Worm (Caenorhabditis elegans) whole organism, L2 larva: ENCODE measurements around the gene ZK105.6.

ENCODE experiments used
- C34F6.9 ChIP-seq: fragments of 150-350 bp; optimal IDR thresholded peaks from 2 replicates; lab custom pipeline; 2014; ENCODE audit warnings: missing biosample characterization, missing genetic modification characterization
- F13H6.1 ChIP-seq: sonication (generic microtip); optimal IDR thresholded peaks from 2 replicates; lab custom pipeline; 2016; ENCODE audit warnings: missing genetic modification characterization, missing compliant biosample characterization
- R02D3.7 ChIP-seq: fragments of 150-350 bp; optimal IDR thresholded peaks from 2 replicates; lab custom pipeline; 2014; ENCODE audit warnings: missing biosample characterization, missing genetic modification characterization
- Y55F3AM.14 ChIP-seq: fragments of 200-800 bp; sonication (Bioruptor generic); optimal IDR thresholded peaks from 2 replicates; lab custom pipeline; 2018; ENCODE audit warnings: mild to moderate bottlenecking, missing genetic modification characterization, missing compliant biosample characterization
- ama-1 ChIP-seq: fragments of 150-350 bp; optimal IDR thresholded peaks from 2 replicates; lab custom pipeline; 2018; ENCODE audit warnings: inconsistent platforms
- blmp-1 ChIP-seq: sonication (generic microtip); optimal IDR thresholded peaks from 2 replicates; lab custom pipeline; 2017; ENCODE audit warnings: missing genetic modification characterization, mild to moderate bottlenecking, missing compliant biosample characterization, antibody characterized with exemption, moderate library complexity; ENCODE audit not compliant: insufficient read depth
- ceh-82 ChIP-seq: fragments of 150-350 bp; optimal IDR thresholded peaks from 2 replicates; lab custom pipeline; 2014; ENCODE audit warnings: missing biosample characterization, missing genetic modification characterization
- crh-2 ChIP-seq: sonication (generic microtip); optimal IDR thresholded peaks from 2 replicates; lab custom pipeline; 2017; ENCODE audit warnings: missing biosample characterization, missing genetic modification characterization
- elt-1 ChIP-seq: fragments of 150-350 bp; optimal IDR thresholded peaks from 2 replicates; lab custom pipeline; 2014; ENCODE audit warnings: missing biosample characterization, missing genetic modification characterization
- elt-3 ChIP-seq: sonication (generic microtip); optimal IDR thresholded peaks from 2 replicates; lab custom pipeline; 2017; ENCODE audit warnings: missing biosample characterization, missing genetic modification characterization
- fos-1 ChIP-seq: fragments of 150-350 bp; optimal IDR thresholded peaks from 2 replicates; lab custom pipeline; 2014; ENCODE audit warnings: missing biosample characterization, missing genetic modification characterization
- lin-39 ChIP-seq: fragments of 150-350 bp; optimal IDR thresholded peaks from 2 replicates; lab custom pipeline; 2014; ENCODE audit warnings: missing biosample characterization, missing genetic modification reagents, missing genetic modification characterization
- lsy-2 ChIP-seq, 2 experiments: fragments of 150-350 bp in 1 of 2; sonication (generic microtip) in 1 of 2; optimal IDR thresholded peaks; 2 replicates each; lab custom pipeline; 2014 to 2017; ENCODE audit warnings: missing biosample characterization in 2 of 2, missing genetic modification characterization in 2 of 2
- mab-5 ChIP-seq: fragments of 150-350 bp; optimal IDR thresholded peaks from 2 replicates; lab custom pipeline; 2014; ENCODE audit warnings: missing biosample characterization, missing genetic modification characterization
- mbf-1 ChIP-seq: sonication (generic microtip); optimal IDR thresholded peaks from 2 replicates; lab custom pipeline; 2017; ENCODE audit warnings: missing biosample characterization, missing genetic modification characterization
- nhr-10 ChIP-seq: sonication (generic microtip); optimal IDR thresholded peaks from 2 replicates; lab custom pipeline; 2017; ENCODE audit warnings: missing biosample characterization, missing genetic modification characterization
- nhr-11 ChIP-seq: fragments of 150-350 bp; optimal IDR thresholded peaks from 2 replicates; lab custom pipeline; 2014; ENCODE audit warnings: missing biosample characterization, missing genetic modification characterization
- nhr-12 ChIP-seq: fragments of 150-350 bp; optimal IDR thresholded peaks from 2 replicates; lab custom pipeline; 2014; ENCODE audit warnings: missing biosample characterization, missing genetic modification characterization
- nhr-129 ChIP-seq: fragments of 150-350 bp; optimal IDR thresholded peaks from 2 replicates; lab custom pipeline; 2014; ENCODE audit warnings: missing biosample characterization, missing genetic modification characterization
- nhr-21 ChIP-seq: fragments of 150-350 bp; optimal IDR thresholded peaks from 2 replicates; lab custom pipeline; 2014; ENCODE audit warnings: missing biosample characterization, missing genetic modification characterization
- nhr-237 ChIP-seq: fragments of 150-350 bp; optimal IDR thresholded peaks from 2 replicates; lab custom pipeline; 2014; ENCODE audit warnings: missing biosample characterization, missing genetic modification characterization
- nhr-25 ChIP-seq: fragments of 150-350 bp; sonication (generic microtip); optimal IDR thresholded peaks from 3 replicates; lab custom pipeline; 2014; ENCODE audit warnings: missing biosample characterization, missing genetic modification characterization
- nhr-6 ChIP-seq: fragments of 150-350 bp; optimal IDR thresholded peaks from 2 replicates; lab custom pipeline; 2014; ENCODE audit warnings: missing biosample characterization, missing genetic modification characterization
- nhr-77 ChIP-seq: fragments of 150-350 bp; optimal IDR thresholded peaks from 2 replicates; lab custom pipeline; 2014; ENCODE audit warnings: missing biosample characterization, missing genetic modification characterization
- peb-1 ChIP-seq: fragments of 150-350 bp; optimal IDR thresholded peaks from 2 replicates; lab custom pipeline; 2014; ENCODE audit warnings: missing biosample characterization, missing genetic modification characterization
- sem-4 ChIP-seq: fragments of 150-350 bp; optimal IDR thresholded peaks from 2 replicates; lab custom pipeline; 2014; ENCODE audit warnings: missing biosample characterization, missing genetic modification reagents, missing genetic modification characterization
- skn-1 ChIP-seq: sonication (generic microtip); optimal IDR thresholded peaks from 2 replicates; lab custom pipeline; 2017; ENCODE audit warnings: missing biosample characterization, missing genetic modification characterization
- sma-3 ChIP-seq: sonication (generic microtip); optimal IDR thresholded peaks from 2 replicates; lab custom pipeline; 2016; ENCODE audit warnings: missing genetic modification reagents, missing genetic modification characterization, missing compliant biosample characterization
- sma-9 ChIP-seq, 2 experiments: fragments of 150-350 bp in 1 of 2; sonication (generic microtip) in 1 of 2; optimal IDR thresholded peaks; 2 replicates each; lab custom pipeline; 2014 to 2016; ENCODE audit warnings: missing genetic modification characterization in 2 of 2, mild to moderate bottlenecking in 1 of 2, missing biosample characterization in 1 of 2, missing compliant biosample characterization in 1 of 2, missing genetic modification reagents in 1 of 2, moderate library complexity in 1 of 2
- snpc-4 ChIP-seq: fragments of 150-350 bp; optimal IDR thresholded peaks from 2 replicates; lab custom pipeline; 2014; ENCODE audit warnings: missing biosample characterization, missing genetic modification characterization
- unc-39 ChIP-seq: fragments of 150-350 bp; optimal IDR thresholded peaks from 2 replicates; lab custom pipeline; 2014; ENCODE audit warnings: missing biosample characterization, missing genetic modification characterization
- ztf-1 ChIP-seq: fragments of 200-800 bp; sonication (Bioruptor generic); conservative IDR thresholded peaks from 2 replicates; pipeline ENCODE4 v1.3.6; 2022; ENCODE audit warnings: missing genetic modification characterization, missing compliant biosample characterization
- ztf-11 ChIP-seq: sonication (generic microtip); optimal IDR thresholded peaks from 2 replicates; lab custom pipeline; 2017; ENCODE audit warnings: missing biosample characterization, missing genetic modification characterization
- ztf-4 ChIP-seq: fragments of 150-350 bp; optimal IDR thresholded peaks from 2 replicates; lab custom pipeline; 2014; ENCODE audit warnings: missing biosample characterization, missing genetic modification characterization

Gene ZK105.6

ce11 chrV:7690637-7691036 is 33.2 kb downstream of the ZK105.6 start:
- TF ChIP-seq sem-4 (tag; lab: Kevin White, UChicago) (no peak), snpc-4 (tag; lab: Kevin White, UChicago) (no peak), lsy-2 (tag; optimal IDR thresholded peaks at IDR 0.05; lab: Kevin White, UChicago) (no peak), elt-3 (no peak), mab-5 (no peak)

DNA sequence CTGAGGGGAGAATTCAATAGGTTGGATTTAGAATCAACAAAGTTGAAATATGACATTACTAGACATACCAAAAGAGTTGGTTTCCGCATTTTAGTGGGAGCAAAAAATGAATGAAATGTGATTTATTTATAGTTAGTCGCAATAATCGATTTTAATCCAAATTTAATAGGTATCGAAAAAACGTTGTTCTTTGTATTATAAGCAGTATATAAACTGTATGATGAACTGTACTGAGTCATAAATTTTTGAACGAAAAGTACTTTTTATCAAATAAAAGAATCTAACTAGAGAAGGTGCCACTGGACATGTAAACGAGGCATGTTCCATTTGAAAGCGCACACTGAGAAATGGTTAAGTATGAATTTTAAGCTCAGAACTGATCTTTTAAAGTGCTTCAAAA is 34.0 kb downstream of the ZK105.6 start, which contains the start of gene C12D5.9:
C12D5.9 (minus strand) TSS at position 101 of the 400 bp plus-strand sequence.
- no peak for TF ChIP-seq nhr-11
- TF ChIP-seq nhr-25: no peak
- TF ChIP-seq ztf-1 (GFP tag; lab: Robert Waterston, UW): no peak
- TF ChIP-seq lin-39 (tag; lab: Kevin White, UChicago): no peak
- TF ChIP-seq mbf-1 (tag; lab: Kevin White, UChicago): no peak
- no peak for TF ChIP-seq ztf-4
- TF ChIP-seq crh-2: no peak
- no peak for TF ChIP-seq ceh-82 (tag; lab: Kevin White, UChicago)
- TF ChIP-seq blmp-1: no peak
- no peak for TF ChIP-seq R02D3.7 (tag; lab: Kevin White, UChicago)
- no peak for TF ChIP-seq sma-9 (GFP tag; optimal IDR thresholded peaks at IDR 0.05; lab: Kevin White, UChicago)
- TF ChIP-seq sma-9 (tag; optimal IDR thresholded peaks at IDR 0.05; lab: Kevin White, UChicago): no peak
- TF ChIP-seq nhr-129: no peak

DNA sequence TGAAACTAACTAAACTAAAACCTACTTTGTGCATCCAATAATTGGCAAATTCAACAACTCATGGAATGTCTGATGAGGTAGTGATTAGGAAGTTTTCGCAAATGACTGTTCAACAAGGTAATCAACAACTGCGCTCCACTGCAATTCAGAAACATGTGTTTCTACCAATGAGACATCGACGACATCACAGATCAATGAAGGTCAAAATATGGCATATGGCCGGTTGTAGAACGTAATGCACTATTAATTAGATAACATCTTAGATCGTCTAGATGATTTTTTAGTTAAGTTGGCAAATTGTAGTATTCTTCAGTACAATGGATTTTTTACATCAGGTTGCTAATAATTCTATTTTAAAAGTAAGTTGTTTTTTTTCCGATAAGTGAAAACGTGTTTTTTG is 37.7 kb downstream of the ZK105.6 start, which contains the start of the genes nhr-94 and nhr-152:
nhr-94 (minus strand) TSS at position 147 of the 400 bp plus-strand sequence.
nhr-152 (plus strand) TSS at position 162 of the 400 bp plus-strand sequence.
- TF ChIP-seq skn-1 (tag; lab: Kevin White, UChicago) (no peak), fos-1 (tag; lab: Kevin White, UChicago) (peak; percentile 6), ztf-1 (GFP tag; lab: Robert Waterston, UW) (no peak), nhr-10 (tag; lab: Kevin White, UChicago) (no peak), nhr-129 (no peak), nhr-12 (tag; lab: Kevin White, UChicago) (no peak), nhr-25 (peak; percentile 77), snpc-4 (tag; lab: Kevin White, UChicago) (no peak), unc-39 (tag; lab: Kevin White, UChicago) (no peak), elt-1 (tag; lab: Kevin White, UChicago) (peak; percentile 11), sma-9 (GFP tag; optimal IDR thresholded peaks at IDR 0.05; lab: Kevin White, UChicago) (peak; percentile 82), sma-9 (tag; optimal IDR thresholded peaks at IDR 0.05; lab: Kevin White, UChicago) (no peak)

DNA sequence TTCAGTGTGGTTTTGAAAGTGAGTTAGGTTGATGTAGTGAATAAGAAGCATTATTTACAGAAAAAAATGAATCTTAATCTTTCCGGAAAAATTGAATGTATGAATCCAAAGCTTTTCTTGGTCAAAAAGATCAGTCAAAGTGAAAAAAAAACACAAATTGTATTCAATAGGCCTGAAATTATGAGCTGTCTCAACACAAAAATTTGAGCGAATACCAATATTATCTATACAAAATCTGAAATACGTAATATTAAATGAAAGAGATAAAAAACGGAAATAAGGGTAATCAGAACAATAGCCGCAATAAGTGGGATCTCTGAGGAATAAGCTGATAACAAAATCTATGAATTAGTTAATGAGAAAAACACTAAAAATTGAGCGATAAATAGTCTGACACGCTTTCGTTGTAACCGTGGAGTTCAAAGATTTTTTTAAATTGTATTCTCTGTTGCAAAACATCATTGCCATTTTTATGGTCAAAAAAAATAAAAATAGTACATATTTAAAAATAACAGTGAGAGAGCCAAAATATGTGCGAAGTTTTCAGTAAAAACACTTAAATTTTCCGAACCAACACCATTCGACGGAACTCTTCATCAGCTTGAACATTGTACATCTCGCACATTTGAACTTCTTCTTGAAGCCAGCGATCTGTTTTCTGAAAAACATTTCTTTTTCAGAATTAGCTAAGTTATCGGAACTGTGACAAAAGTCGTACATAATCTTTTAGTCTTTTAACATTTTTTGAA is 39.8 kb downstream of the ZK105.6 start, which contains the start of gene sre-11:
sre-11 (minus strand) TSS at position 51 of the 749 bp plus-strand sequence.
- no peak for TF ChIP-seq sma-9 (GFP tag; optimal IDR thresholded peaks at IDR 0.05; lab: Kevin White, UChicago)
- no peak for TF ChIP-seq sma-9 (tag; optimal IDR thresholded peaks at IDR 0.05; lab: Kevin White, UChicago)
- no peak for TF ChIP-seq ztf-11
- no peak for TF ChIP-seq blmp-1
- no peak for TF ChIP-seq lin-39 (tag; lab: Kevin White, UChicago)
- TF ChIP-seq mbf-1 (tag; lab: Kevin White, UChicago): no peak
- no peak for TF ChIP-seq peb-1
- TF ChIP-seq unc-39 (tag; lab: Kevin White, UChicago): no peak
- no peak for TF ChIP-seq nhr-237 (tag; lab: Kevin White, UChicago)
- TF ChIP-seq sma-3 (GFP tag; lab: Kevin White, UChicago): no peak

DNA sequence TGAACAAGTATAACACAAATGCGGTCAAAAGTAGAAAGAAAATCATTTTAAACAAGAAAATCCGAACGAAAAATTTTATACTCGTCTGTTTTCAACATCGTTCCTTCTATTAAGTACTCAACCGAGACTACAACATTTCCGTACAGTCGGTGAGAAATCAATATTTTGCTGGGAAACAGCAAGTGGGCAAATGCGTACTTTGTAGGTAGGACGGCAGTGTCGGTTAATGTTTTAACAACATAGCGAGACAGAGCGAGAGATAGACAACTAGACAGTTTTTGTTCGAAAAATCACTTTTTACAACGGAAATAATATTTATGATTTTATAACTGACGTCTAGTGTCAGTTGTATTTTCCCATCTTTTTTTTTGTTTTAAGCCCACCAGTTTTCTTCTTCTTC is 42.5 kb downstream of the ZK105.6 start, which contains the start of gene cyp-33A1:
cyp-33A1 (minus strand) TSS at position 72 of the 400 bp plus-strand sequence.
- TF ChIP-seq nhr-11 (no peak), F13H6.1 (no peak), nhr-6 (tag; lab: Kevin White, UChicago) (no peak), nhr-129 (peak; percentile 21), ztf-11 (no peak), elt-3 (no peak), skn-1 (tag; lab: Kevin White, UChicago) (no peak), nhr-21 (tag; lab: Kevin White, UChicago) (no peak), ama-1 (lab: Kevin White, UChicago) (no peak), C34F6.9 (tag; lab: Kevin White, UChicago) (no peak), fos-1 (tag; lab: Kevin White, UChicago) (peak; percentile 34), crh-2 (peak; percentile 30), nhr-77 (tag; lab: Kevin White, UChicago) (no peak), elt-1 (tag; lab: Kevin White, UChicago) (no peak), sma-9 (GFP tag; optimal IDR thresholded peaks at IDR 0.05; lab: Kevin White, UChicago) (peak; percentile 80), sma-9 (tag; optimal IDR thresholded peaks at IDR 0.05; lab: Kevin White, UChicago) (no peak), unc-39 (tag; lab: Kevin White, UChicago) (no peak), Y55F3AM.14 (no peak), nhr-10 (tag; lab: Kevin White, UChicago) (no peak), snpc-4 (tag; lab: Kevin White, UChicago) (no peak)
